Fruit fly (Drosophila melanogaster): ENCODE measurements around the gene anchor.
A peak's percentile ranks its signal among the peaks of the same experiment; 100 is the strongest.

The anchor gene

DNA sequence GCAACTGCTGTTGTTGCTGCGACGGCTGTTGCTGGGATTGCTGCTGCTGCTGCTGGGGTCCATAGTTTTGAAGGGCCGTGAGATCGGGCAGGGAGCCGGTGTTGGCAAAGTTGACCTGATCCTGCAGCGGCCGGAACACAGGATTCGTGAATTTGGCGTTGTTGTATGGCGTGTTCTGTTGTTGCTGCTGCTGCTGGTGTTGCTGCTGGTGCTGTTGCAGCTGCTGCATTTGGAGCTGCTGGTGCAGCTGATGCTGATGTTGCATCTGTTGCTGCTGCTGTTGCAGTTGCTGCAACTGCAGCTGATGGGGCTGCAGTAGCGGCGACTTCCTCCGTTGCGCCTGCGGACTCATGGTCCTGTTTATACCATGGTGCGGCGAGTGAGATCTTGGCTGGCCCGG is 42.0 kb downstream of the anchor start:
- TF ChIP-seq pan (optimal IDR thresholded peaks at IDR 0.05) = no peak
- no peak for TF ChIP-seq EcR (GFP tag; optimal IDR thresholded peaks at IDR 0.05)
- no peak for TF ChIP-seq CG8478 (optimal IDR thresholded peaks at IDR 0.05)
- no peak for TF ChIP-seq usp (GFP tag; optimal IDR thresholded peaks at IDR 0.05)
- no peak for TF ChIP-seq psq (optimal IDR thresholded peaks at IDR 0.05)
- TF ChIP-seq Dll (optimal IDR thresholded peaks at IDR 0.05) = no peak

dm6 chr3L:17665084-17665576 is 43.5 kb downstream of the anchor start:
- TF ChIP-seq usp (GFP tag; optimal IDR thresholded peaks at IDR 0.05) = no peak
- TF ChIP-seq pan (optimal IDR thresholded peaks at IDR 0.05) = no peak
- no peak for TF ChIP-seq EcR (GFP tag; optimal IDR thresholded peaks at IDR 0.05)
- no peak for TF ChIP-seq CG8478 (optimal IDR thresholded peaks at IDR 0.05)
- TF ChIP-seq psq (optimal IDR thresholded peaks at IDR 0.05) = no peak
- TF ChIP-seq Dll (optimal IDR thresholded peaks at IDR 0.05) = no peak

DNA sequence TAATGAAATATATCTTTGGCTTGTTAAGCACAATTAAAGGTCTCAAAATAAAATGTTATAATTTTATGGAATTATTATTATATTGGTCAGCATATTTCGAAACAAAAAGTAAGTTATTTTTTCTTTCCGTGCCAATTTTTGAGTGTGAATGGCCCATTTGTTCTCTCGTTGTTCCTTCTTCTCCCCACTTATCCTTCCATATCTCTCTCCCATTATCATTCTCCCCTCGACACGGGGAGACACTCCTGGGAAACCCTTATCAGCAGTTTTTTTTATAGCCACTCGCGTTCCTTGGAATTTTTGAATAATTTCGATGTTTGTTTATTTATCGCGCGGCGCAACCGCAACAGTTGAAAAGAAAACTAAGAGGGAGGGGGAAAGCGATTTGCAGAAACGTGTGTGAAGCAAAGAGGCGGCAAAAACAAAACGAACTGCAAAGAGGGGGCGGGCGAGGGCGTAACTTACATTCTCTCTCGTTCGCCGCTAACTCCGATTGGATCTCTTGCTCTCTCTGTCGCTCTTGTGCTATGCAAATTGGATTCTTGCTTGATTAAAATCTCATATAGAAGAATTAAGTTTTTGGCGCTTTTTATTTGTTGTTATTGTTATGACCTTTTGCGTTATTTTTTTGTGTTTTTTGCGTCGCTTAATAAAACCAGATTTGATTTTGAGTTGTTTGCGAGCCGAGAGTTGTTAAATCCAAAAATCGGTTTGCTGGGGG is 46.2 kb downstream of the anchor start:
- TF ChIP-seq CG8478 (optimal IDR thresholded peaks at IDR 0.05) (no peak), usp (GFP tag; optimal IDR thresholded peaks at IDR 0.05) (no peak), pan (optimal IDR thresholded peaks at IDR 0.05) (no peak), psq (optimal IDR thresholded peaks at IDR 0.05) (no peak), EcR (GFP tag; optimal IDR thresholded peaks at IDR 0.05) (no peak), Dll (optimal IDR thresholded peaks at IDR 0.05) (no peak)

- TF ChIP-seq pan (optimal IDR thresholded peaks at IDR 0.05) = no peak
- no peak for TF ChIP-seq EcR (GFP tag; optimal IDR thresholded peaks at IDR 0.05)
- no peak for TF ChIP-seq usp (GFP tag; optimal IDR thresholded peaks at IDR 0.05)
- TF ChIP-seq Dll (optimal IDR thresholded peaks at IDR 0.05) = peak; percentile 41
- TF ChIP-seq CG8478 (optimal IDR thresholded peaks at IDR 0.05) = no peak
- TF ChIP-seq psq (optimal IDR thresholded peaks at IDR 0.05) = no peak
Observed at dm6 chr3L:17668386-17668944, 46.8 kb downstream of the anchor start.

- TF ChIP-seq psq (optimal IDR thresholded peaks at IDR 0.05) = no peak
Observed at dm6 chr3L:17668945-17669779, 47.5 kb downstream of the anchor start, which contains the start of gene Crtc. Crtc (minus strand) TSS chr3L:17669234.

DNA sequence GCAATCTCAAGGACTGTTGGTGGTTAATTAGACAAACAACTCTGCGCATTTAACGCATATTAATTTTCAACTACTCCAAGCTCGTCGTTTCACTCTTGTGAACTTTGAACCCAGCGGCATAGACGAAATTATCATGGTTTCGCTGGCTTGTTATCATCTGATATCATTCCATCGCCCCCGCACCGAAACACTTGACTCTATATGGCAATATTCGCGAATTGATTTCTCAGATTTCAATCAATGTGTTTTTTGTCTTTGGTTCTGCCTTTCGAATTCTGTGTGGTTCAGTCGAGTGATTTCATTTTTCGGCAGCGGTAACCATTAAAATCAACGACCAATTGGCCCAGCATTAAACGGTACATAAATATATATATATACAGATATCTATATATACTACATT is 49.7 kb downstream of the anchor start, which contains the start of gene CG34251:
TSS of gene CG34251 (plus strand) at position 301 of the 400 bp plus-strand sequence.
- TF ChIP-seq psq (optimal IDR thresholded peaks at IDR 0.05) (no peak), CG8478 (optimal IDR thresholded peaks at IDR 0.05) (no peak), pan (optimal IDR thresholded peaks at IDR 0.05) (no peak), EcR (GFP tag; optimal IDR thresholded peaks at IDR 0.05) (no peak), usp (GFP tag; optimal IDR thresholded peaks at IDR 0.05) (no peak), Dll (optimal IDR thresholded peaks at IDR 0.05) (no peak)

DNA sequence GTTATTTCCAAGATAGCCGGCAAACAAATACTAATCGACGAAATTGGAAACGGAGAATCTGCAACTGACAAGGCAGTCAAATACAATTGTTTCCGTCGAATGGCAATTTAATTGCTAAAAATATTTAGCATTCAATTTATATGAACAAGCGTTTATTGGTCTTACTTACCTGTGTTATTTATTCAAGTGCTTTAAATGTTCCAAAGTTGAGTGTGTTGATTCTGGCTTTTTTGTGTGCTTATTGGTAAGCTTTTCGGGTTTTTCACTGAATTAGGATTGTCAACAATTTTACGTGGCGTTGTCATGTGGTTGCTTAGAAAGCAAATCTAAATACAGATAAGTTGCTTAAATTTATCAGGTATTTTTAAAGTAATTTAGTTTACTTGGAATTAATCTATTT is 50.1 kb downstream of the anchor start:
- TF ChIP-seq psq (optimal IDR thresholded peaks at IDR 0.05) (no peak), EcR (GFP tag; optimal IDR thresholded peaks at IDR 0.05) (no peak), usp (GFP tag; optimal IDR thresholded peaks at IDR 0.05) (no peak), CG8478 (optimal IDR thresholded peaks at IDR 0.05) (no peak), pan (optimal IDR thresholded peaks at IDR 0.05) (no peak), Dll (optimal IDR thresholded peaks at IDR 0.05) (no peak)

Measured in whole organism.